Worm (Caenorhabditis elegans) whole organism, early embryonic: ENCODE results near the gene lys-5.

Experiments
- B0310.2 ChIP-seq: sonication (generic microtip); optimal IDR thresholded peaks from 2 replicates; lab custom pipeline; 2016; ENCODE audit warnings: mild to moderate bottlenecking, missing genetic modification characterization, missing compliant biosample characterization
- aly-1 ChIP-seq: sonication (generic microtip); optimal IDR thresholded peaks from 2 replicates; lab custom pipeline; 2016; ENCODE audit warnings: missing genetic modification characterization, missing compliant biosample characterization
- ama-1 ChIP-seq: fragments of 150-350 bp; optimal IDR thresholded peaks from 2 replicates; lab custom pipeline; 2014
- ceh-13 ChIP-seq: fragments of 200-800 bp; sonication (Bioruptor generic); optimal IDR thresholded peaks from 2 replicates; lab custom pipeline; 2018; ENCODE audit warnings: mild to moderate bottlenecking, missing genetic modification characterization, missing compliant biosample characterization
- ets-7 ChIP-seq: sonication (generic microtip); optimal IDR thresholded peaks from 2 replicates; lab custom pipeline; 2016; ENCODE audit warnings: missing genotype, missing genetic modification characterization, missing compliant biosample characterization
- hmg-4 ChIP-seq: fragments of 200-800 bp; sonication (Bioruptor generic); optimal IDR thresholded peaks from 2 replicates; lab custom pipeline; 2018; ENCODE audit warnings: mild to moderate bottlenecking, missing genetic modification characterization, missing compliant biosample characterization
- hnd-1 ChIP-seq: sonication (generic microtip); optimal IDR thresholded peaks from 2 replicates; lab custom pipeline; 2016; ENCODE audit warnings: missing genetic modification characterization, missing compliant biosample characterization
- pes-1 ChIP-seq: fragments of 200-800 bp; sonication (Bioruptor generic); IDR thresholded peaks from 2 replicates; pipeline ENCODE4 v1.3.6; 2022; ENCODE audit warnings: missing genetic modification reagents, missing genetic modification characterization, missing compliant biosample characterization
- sea-1 ChIP-seq: fragments of 200-800 bp; sonication (Bioruptor generic); conservative IDR thresholded peaks from 2 replicates; pipeline ENCODE4 v1.3.6; 2022; ENCODE audit warnings: missing genetic modification characterization, missing compliant biosample characterization
- tbx-37 ChIP-seq: fragments of 200-800 bp; sonication (Bioruptor generic); conservative IDR thresholded peaks from 2 replicates; pipeline ENCODE4 v1.3.6; 2022; ENCODE audit warnings: missing genetic modification reagents, missing genetic modification characterization, missing compliant biosample characterization
- tra-4 ChIP-seq: sonication (generic microtip); optimal IDR thresholded peaks from 2 replicates; lab custom pipeline; 2017; ENCODE audit warnings: missing genetic modification characterization, missing compliant biosample characterization

DNA sequence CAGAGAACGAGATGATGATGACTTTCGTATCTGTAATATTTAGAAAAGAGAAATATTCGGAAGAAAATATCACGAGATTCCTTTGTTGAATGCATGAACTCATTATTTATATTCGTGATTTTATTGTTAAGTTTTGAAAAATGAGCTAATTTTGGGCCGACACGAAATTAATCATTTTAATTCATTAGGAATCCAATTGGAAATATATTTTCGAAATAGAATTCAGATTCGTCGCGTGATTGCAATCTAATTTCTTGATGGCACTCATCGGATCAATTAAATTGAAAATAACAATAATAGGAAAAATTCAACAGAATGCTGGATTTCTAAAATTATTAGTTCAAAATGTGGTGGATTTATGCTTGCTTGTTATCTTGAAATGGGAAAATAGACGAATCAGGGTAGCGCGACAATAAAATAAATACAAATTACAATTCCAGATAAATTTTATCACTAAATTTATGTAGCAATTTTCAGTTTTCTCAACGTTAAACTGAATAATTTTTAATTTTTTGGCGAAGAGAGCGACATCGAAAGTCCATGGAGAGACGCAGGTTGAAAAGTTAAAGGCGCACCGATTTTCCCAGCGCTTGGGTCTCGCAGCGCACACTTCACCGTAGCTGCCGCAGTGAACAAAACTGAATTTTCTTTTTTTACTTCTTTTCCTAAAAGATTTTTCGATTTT is 23.5 kb downstream of the lys-5 start:
- TF ChIP-seq aly-1 (tag; lab: Kevin White, UChicago) (no peak), ama-1 (lab: Kevin White, UChicago) (peak; percentile 71), ets-7 (tag; lab: Kevin White, UChicago) (no peak), B0310.2 (tag; lab: Kevin White, UChicago) (peak; percentile 79), pes-1 (GFP tag; lab: Robert Waterston, UW) (peak; percentile 38; the same call in 1 of the 2 replicates), ceh-13 (GFP tag; lab: Kevin White, UChicago) (no peak), hmg-4 (peak; percentile 23), tbx-37 (peak; percentile 30), sea-1 (GFP tag; lab: Robert Waterston, UW) (no peak), tra-4 (peak; percentile 41), hnd-1 (tag; lab: Kevin White, UChicago) (peak; percentile 13)
